Fruit fly (Drosophila melanogaster) whole organism, embryonic: Measurements from ENCODE around the gene Gr98c.

ENCODE experiments used
- Ada2b ChIP-seq: fragments of 200-800 bp; sonication (Bioruptor generic); IDR thresholded peaks from 2 replicates; pipeline ENCODE4 v1.3.6; 2022; ENCODE audit warnings: missing biosample characterization, missing genetic modification characterization
- Asciz ChIP-seq: fragments of 200-800 bp; sonication (Bioruptor generic); optimal IDR thresholded peaks from 2 replicates; lab custom pipeline; 2017; ENCODE audit warnings: missing biosample characterization, mild to moderate bottlenecking, missing genetic modification characterization, missing genetic modification reagents
- Atf6 ChIP-seq: fragments of 200-800 bp; sonication (Bioruptor generic); IDR thresholded peaks from 2 replicates; pipeline ENCODE4 v1.3.6; 2022; ENCODE audit warnings: missing biosample characterization, missing genetic modification characterization
- CG10267 ChIP-seq: fragments of 200-800 bp; sonication (Bioruptor generic); optimal IDR thresholded peaks from 2 replicates; lab custom pipeline; 2018; ENCODE audit warnings: missing biosample characterization, mild to moderate bottlenecking, missing genetic modification characterization, moderate library complexity
- CG10979 ChIP-seq: fragments of 200-800 bp; sonication (Bioruptor generic); optimal IDR thresholded peaks from 2 replicates; lab custom pipeline; 2018; ENCODE audit warnings: missing biosample characterization, mild to moderate bottlenecking, missing genetic modification characterization, moderate library complexity
- CG11696 ChIP-seq: fragments of 200-800 bp; sonication (Bioruptor generic); IDR thresholded peaks from 2 replicates; pipeline ENCODE4 v1.3.6; 2022; ENCODE audit warnings: missing biosample characterization, missing genetic modification characterization
- CG11723 ChIP-seq: fragments of 200-800 bp; sonication (Bioruptor generic); optimal IDR thresholded peaks from 2 replicates; lab custom pipeline; 2017; ENCODE audit warnings: missing biosample characterization, mild to moderate bottlenecking, missing genetic modification characterization
- CG12391 ChIP-seq: fragments of 200-800 bp; sonication (Bioruptor generic); optimal IDR thresholded peaks from 3 replicates; lab custom pipeline; 2018; ENCODE audit warnings: missing biosample characterization, mild to moderate bottlenecking, missing genetic modification characterization, moderate library complexity
- CG15011 ChIP-seq: fragments of 200-800 bp; sonication (Bioruptor generic); optimal IDR thresholded peaks from 3 replicates; lab custom pipeline; 2018; ENCODE audit warnings: missing biosample characterization, mild to moderate bottlenecking, missing genetic modification characterization
- CG15601 ChIP-seq: fragments of 200-800 bp; sonication (Bioruptor generic); optimal IDR thresholded peaks from 3 replicates; lab custom pipeline; 2019; ENCODE audit warnings: missing biosample characterization, mild to moderate bottlenecking, missing genetic modification characterization, moderate library complexity
- CG16813 ChIP-seq: fragments of 200-800 bp; sonication (Bioruptor generic); IDR thresholded peaks from 3 replicates; pipeline ENCODE4 v1.3.6; 2022; ENCODE audit warnings: missing biosample characterization, missing genetic modification characterization; ENCODE audit not compliant: partially characterized antibody
- CG18262 ChIP-seq: fragments of 200-800 bp; optimal IDR thresholded peaks from 3 replicates; lab custom pipeline; 2019; ENCODE audit warnings: missing biosample characterization, mild to moderate bottlenecking, missing genetic modification characterization, moderate library complexity
- CG18599 ChIP-seq: fragments of 200-800 bp; sonication (Bioruptor generic); optimal IDR thresholded peaks from 3 replicates; lab custom pipeline; 2017; ENCODE audit warnings: missing biosample characterization, missing genetic modification characterization, mild to moderate bottlenecking, moderate library complexity, missing genetic modification reagents
- CG2120 ChIP-seq: fragments of 200-800 bp; sonication (Bioruptor generic); optimal IDR thresholded peaks from 3 replicates; lab custom pipeline; 2016; ENCODE audit warnings: missing biosample characterization, missing genetic modification characterization
- CG32532 ChIP-seq: fragments of 200-800 bp; sonication (Bioruptor generic); IDR thresholded peaks from 2 replicates; pipeline ENCODE4 v1.3.6; 2022; ENCODE audit warnings: missing biosample characterization, missing genetic modification characterization
- CG34224 ChIP-seq: fragments of 200-800 bp; sonication (Bioruptor generic); IDR thresholded peaks from 3 replicates; pipeline ENCODE4 v1.3.6; 2022; ENCODE audit warnings: missing biosample characterization, missing genetic modification characterization; ENCODE audit not compliant: partially characterized antibody
- CG3995 ChIP-seq: fragments of 200-800 bp; sonication (Bioruptor generic); optimal IDR thresholded peaks from 3 replicates; lab custom pipeline; 2016; ENCODE audit warnings: missing biosample characterization, missing genetic modification characterization
- CG4360 ChIP-seq: fragments of 200-800 bp; sonication (Bioruptor generic); IDR thresholded peaks from 2 replicates; pipeline ENCODE4 v1.3.6; 2022; ENCODE audit warnings: missing biosample characterization, missing genetic modification characterization
- CG4707 ChIP-seq: fragments of 200-800 bp; sonication (Bioruptor generic); optimal IDR thresholded peaks from 2 replicates; lab custom pipeline; 2018; ENCODE audit warnings: missing biosample characterization, mild to moderate bottlenecking, missing genetic modification characterization, moderate library complexity
- CG6791 ChIP-seq: fragments of 200-800 bp; sonication (Bioruptor generic); IDR thresholded peaks from 3 replicates; pipeline ENCODE4 v1.3.6; 2022; ENCODE audit warnings: missing biosample characterization, missing genetic modification characterization; ENCODE audit not compliant: partially characterized antibody
- CG8290 ChIP-seq, 3 experiments: fragments of 200-800 bp; sonication (Bioruptor generic); optimal IDR thresholded peaks; 2 replicates each; lab custom pipeline; 2016 to 2019; ENCODE audit warnings: missing biosample characterization in 3 of 3, missing genetic modification characterization in 3 of 3, mild to moderate bottlenecking in 2 of 3, moderate library complexity in 1 of 3
- CG8388 ChIP-seq: fragments of 200-800 bp; sonication (Bioruptor generic); optimal IDR thresholded peaks from 2 replicates; lab custom pipeline; 2019; ENCODE audit warnings: missing biosample characterization, mild to moderate bottlenecking, missing genetic modification characterization, moderate library complexity
- CG9609 ChIP-seq: fragments of 200-800 bp; sonication (Bioruptor generic); optimal IDR thresholded peaks from 3 replicates; lab custom pipeline; 2016; ENCODE audit warnings: missing biosample characterization, missing genetic modification characterization
- Fer3 ChIP-seq: fragments of 200-800 bp; sonication (Bioruptor generic); optimal IDR thresholded peaks from 2 replicates; lab custom pipeline; 2018; ENCODE audit warnings: missing biosample characterization, mild to moderate bottlenecking, missing genetic modification characterization, moderate library complexity
- H15 ChIP-seq: fragments of 200-800 bp; sonication (Bioruptor generic); IDR thresholded peaks from 3 replicates; pipeline ENCODE4 v1.3.6; 2022; ENCODE audit warnings: missing biosample characterization, missing genetic modification characterization
- Hr51 ChIP-seq, 2 experiments: fragments of 200-800 bp; sonication (Bioruptor generic); optimal IDR thresholded peaks; 2 replicates in 1 of 2; 3 replicates in 1 of 2; lab custom pipeline; 2016 to 2018; ENCODE audit warnings: missing biosample characterization in 2 of 2, missing genetic modification characterization in 2 of 2, mild to moderate bottlenecking in 1 of 2, moderate library complexity in 1 of 2
- PHDP ChIP-seq: fragments of 200-800 bp; sonication (Bioruptor generic); optimal IDR thresholded peaks from 3 replicates; lab custom pipeline; 2018; ENCODE audit warnings: missing biosample characterization, mild to moderate bottlenecking, missing genetic modification characterization, moderate library complexity
- bbx ChIP-seq: fragments of 200-800 bp; sonication (Bioruptor generic); IDR thresholded peaks from 2 replicates; pipeline ENCODE4 v1.3.6; 2022; ENCODE audit warnings: missing biosample characterization, missing genetic modification characterization; ENCODE audit not compliant: partially characterized antibody
- crol ChIP-seq: fragments of 200-800 bp; sonication (Bioruptor generic); IDR thresholded peaks from 2 replicates; pipeline ENCODE4 v1.3.6; 2022; ENCODE audit warnings: missing biosample characterization, missing genetic modification characterization
- dysf ChIP-seq: fragments of 200-800 bp; sonication (Bioruptor generic); IDR thresholded peaks from 3 replicates; pipeline ENCODE4 v1.3.6; 2022; ENCODE audit warnings: missing biosample characterization, missing genetic modification characterization
- fd96Cb ChIP-seq: fragments of 200-800 bp; sonication (Bioruptor generic); optimal IDR thresholded peaks from 2 replicates; lab custom pipeline; 2018; ENCODE audit warnings: missing biosample characterization, mild to moderate bottlenecking, missing genetic modification characterization, moderate library complexity
- gce ChIP-seq: fragments of 200-800 bp; sonication (Bioruptor generic); IDR thresholded peaks from 3 replicates; pipeline ENCODE4 v1.3.6; 2022; ENCODE audit warnings: missing biosample characterization, missing genetic modification characterization
- gem ChIP-seq: fragments of 200-800 bp; sonication (Bioruptor generic); optimal IDR thresholded peaks from 2 replicates; lab custom pipeline; 2019; ENCODE audit warnings: missing biosample characterization, mild to moderate bottlenecking, missing genetic modification characterization, moderate library complexity
- jumu ChIP-seq: fragments of 200-800 bp; sonication (Bioruptor generic); optimal IDR thresholded peaks from 3 replicates; lab custom pipeline; 2016; ENCODE audit warnings: missing biosample characterization, missing genetic modification characterization
- kah ChIP-seq: fragments of 200-800 bp; sonication (Bioruptor generic); optimal IDR thresholded peaks from 2 replicates; lab custom pipeline; 2018; ENCODE audit warnings: missing biosample characterization, mild to moderate bottlenecking, missing genetic modification characterization
- kay ChIP-seq: fragments of 200-800 bp; sonication (Bioruptor generic); optimal IDR thresholded peaks from 2 replicates; lab custom pipeline; 2016; ENCODE audit warnings: missing biosample characterization, missing genetic modification characterization
- mld ChIP-seq: fragments of 200-800 bp; sonication (Bioruptor generic); IDR thresholded peaks from 3 replicates; pipeline ENCODE4 v1.3.6; 2022; ENCODE audit warnings: missing biosample characterization, missing genetic modification characterization; ENCODE audit not compliant: partially characterized antibody
- nerfin-1 ChIP-seq: fragments of 200-800 bp; sonication (Bioruptor generic); optimal IDR thresholded peaks from 3 replicates; lab custom pipeline; 2019; ENCODE audit warnings: missing biosample characterization, mild to moderate bottlenecking, missing genetic modification characterization, moderate library complexity
- prd ChIP-seq, 3 experiments: fragments of >200 bp in 2 of 3; fragments of 200-800 bp in 1 of 3; sonication (Bioruptor generic) in 1 of 3; optimal IDR thresholded peaks in 2 of 3; IDR thresholded peaks in 1 of 3; 2 replicates in 2 of 3; 3 replicates in 1 of 3; pipeline versions ENCODE4 v1.3.6 to Lab custom; 2017 to 2022; ENCODE audit warnings: missing biosample characterization in 1 of 3, missing genetic modification characterization in 1 of 3
- sens ChIP-seq: fragments of 200-800 bp; sonication (Bioruptor generic); peaks from one replicate; lab custom pipeline; 2016; ENCODE audit warnings: missing biosample characterization, missing genetic modification characterization
- seq ChIP-seq: fragments of 200-800 bp; sonication (Bioruptor generic); IDR thresholded peaks from 2 replicates; pipeline ENCODE4 v1.3.6; 2022; ENCODE audit warnings: missing biosample characterization, missing genetic modification characterization
- sim ChIP-seq: fragments of 200-800 bp; sonication (Bioruptor generic); IDR thresholded peaks from 2 replicates; pipeline ENCODE4 v1.3.6; 2022; ENCODE audit warnings: missing biosample characterization, missing genetic modification characterization
- sqz ChIP-seq: fragments of 200-800 bp; sonication (Bioruptor generic); optimal IDR thresholded peaks from 3 replicates; lab custom pipeline; 2018; ENCODE audit warnings: missing biosample characterization, mild to moderate bottlenecking, missing genetic modification characterization

The Gr98c gene

dm6 chr3R:27557970-27558659 lies 13.9 kb downstream of the Gr98c start (continued):
- TF ChIP-seq Atf6 = peak; percentile 25; the same call in 1 of the 2 replicates
- TF ChIP-seq sqz (GFP tag; lab: Kevin White, UChicago) = peak; percentile 81
- TF ChIP-seq CG11723 (GFP tag; lab: Kevin White, UChicago) = no peak
- 0 out of 2 replicates have a peak, but pooled peaks have one; percentile 13 for TF ChIP-seq CG32532 (GFP tag; lab: Robert Waterston, UW)
- TF ChIP-seq gce = 0 out of 3 replicates have a peak, but pooled peaks have one; percentile 25
- TF ChIP-seq Fer3 (tag; lab: Kevin White, UChicago) = no peak
- peak; percentile 5 for TF ChIP-seq fd96Cb (tag; lab: Kevin White, UChicago)
- peak; percentile 74 for TF ChIP-seq sens
- TF ChIP-seq kah (GFP tag; lab: Kevin White, UChicago) = no peak
- TF ChIP-seq Ada2b = no peak
- TF ChIP-seq CG18262 (tag; lab: Kevin White, UChicago) = peak; percentile 38
- peak; percentile 21 for TF ChIP-seq CG10267 (tag; lab: Kevin White, UChicago)
- peak; percentile 47; the same call in 1 of the 3 replicates for TF ChIP-seq CG6791 (GFP tag; lab: Robert Waterston, UW)
- TF ChIP-seq CG15011 (GFP tag; lab: Kevin White, UChicago) = no peak
- 0 out of 3 replicates have a peak, but pooled peaks have one; percentile 25 for TF ChIP-seq mld (GFP tag; lab: Robert Waterston, UW)
- TF ChIP-seq CG2120 = peak; percentile 20
- peak; percentile 88 for TF ChIP-seq CG11696
- TF ChIP-seq nerfin-1 (tag; lab: Kevin White, UChicago) = peak; percentile 99
- no peak for TF ChIP-seq CG9609 (GFP tag; lab: Kevin White, UChicago)
- no peak for TF ChIP-seq CG4707 (GFP tag; lab: Kevin White, UChicago)
- TF ChIP-seq seq (GFP tag; lab: Robert Waterston, UW) = 0 out of 2 replicates have a peak, but pooled peaks have one; percentile 22
- no peak for TF ChIP-seq jumu (GFP tag; lab: Kevin White, UChicago)
- TF ChIP-seq H15 (GFP tag; lab: Robert Waterston, UW) = no peak
- 0 out of 2 replicates have a peak, but pooled peaks have one; percentile 15 for TF ChIP-seq crol (GFP tag; lab: Robert Waterston, UW)
- TF ChIP-seq Asciz (GFP tag; lab: Kevin White, UChicago) = peak; percentile 13
- no peak for TF ChIP-seq CG34224 (GFP tag; lab: Robert Waterston, UW)
- no peak for TF ChIP-seq dysf (GFP tag; lab: Robert Waterston, UW)
- TF ChIP-seq gem (tag; lab: Kevin White, UChicago) = peak; percentile 49
- peak; percentile 32 for TF ChIP-seq CG12391
- peak; percentile 14 for TF ChIP-seq CG8388 (GFP tag; lab: Kevin White, UChicago)
- no peak for TF ChIP-seq CG15601 (tag; lab: Kevin White, UChicago)
- TF ChIP-seq CG3995 (GFP tag; lab: Kevin White, UChicago) = no peak
- TF ChIP-seq kay (GFP tag; lab: Kevin White, UChicago) = no peak
- TF ChIP-seq PHDP (tag; lab: Kevin White, UChicago) = peak; percentile 1
- 0 out of 2 replicates have a peak, but pooled peaks have one; percentile 5 for TF ChIP-seq sim (GFP tag; lab: Robert Waterston, UW)
- no peak for TF ChIP-seq prd (optimal IDR thresholded peaks at IDR 0.05; lab: Kevin White, UChicago)
- no peak for TF ChIP-seq prd (GFP tag; IDR thresholded peaks at IDR 0.05; lab: Robert Waterston, UW)
- TF ChIP-seq CG10979 (tag; lab: Kevin White, UChicago) = peak; percentile 26
- peak; percentile 19 for TF ChIP-seq CG18599 (GFP tag; lab: Kevin White, UChicago)
- TF ChIP-seq Hr51 (GFP tag; optimal IDR thresholded peaks at IDR 0.05; lab: Kevin White, UChicago) = peak in 1 of 2 experiments; percentile 28
- no peak for TF ChIP-seq CG8290 (GFP tag; optimal IDR thresholded peaks at IDR 0.05; lab: Kevin White, UChicago)
- TF ChIP-seq CG8290 (tag; optimal IDR thresholded peaks at IDR 0.05; lab: Kevin White, UChicago) = peak in 1 of 2 experiments; percentile 5
- peak; percentile 65 for TF ChIP-seq CG4360
- TF ChIP-seq CG16813 (GFP tag; lab: Robert Waterston, UW) = 0 out of 3 replicates have a peak, but pooled peaks have one; percentile 7
- TF ChIP-seq bbx = 0 out of 2 replicates have a peak, but pooled peaks have one; percentile 32
